Fruit fly (Drosophila melanogaster): ENCODE data around the gene Spt3.

- TF ChIP-seq CTCF (optimal IDR thresholded peaks at IDR 0.05) (no peak), CG8478 (optimal IDR thresholded peaks at IDR 0.05) (no peak)
Measured at dm6 chr3R:11971394-11971793, 45.6 kb upstream of the Spt3 start, which contains the start of gene GC2.
